Comparison of ENCODE assay signal across 2 fruit fly cellular contexts in the genomic region with DNA sequence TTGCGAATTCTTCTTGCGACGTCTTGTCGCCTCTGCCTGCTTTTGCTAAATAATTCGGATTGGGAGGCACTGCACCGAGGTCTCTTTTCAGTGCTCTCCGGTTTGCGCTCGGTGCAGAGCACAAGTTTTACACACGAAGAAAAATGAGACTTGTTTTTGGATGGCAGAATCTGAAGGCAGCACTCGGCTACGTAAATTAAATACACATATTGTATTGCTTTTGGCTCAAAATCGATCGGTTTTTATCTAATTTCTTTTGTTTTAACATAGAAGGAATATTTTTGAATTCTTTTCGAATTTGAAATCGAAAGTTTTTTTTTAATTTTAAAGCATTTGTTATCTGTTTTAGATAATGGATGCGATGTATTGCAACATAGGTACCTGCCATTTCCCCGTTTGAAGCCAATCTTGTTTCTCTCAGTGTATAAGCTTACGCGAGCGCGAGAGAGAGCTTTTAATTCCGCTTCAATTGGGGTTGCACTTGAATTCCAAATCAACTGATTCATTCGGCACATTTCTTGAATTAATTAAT.
TF ChIP-seq lines count a peak whose summit lies in the region.

A gene (minus strand): TSS at position 51 of the 532 bp plus-strand sequence.

TF ChIP-seq in whole organism, embryonic, 481 proteins besides CTCF, POLR2A, EP300 and RAD21 (continued from another document and continues in another):
- TF ChIP-seq lmd (GFP tag; IDR thresholded peaks at IDR 0.05; lab: Robert Waterston, UW): peak; percentile 51
- TF ChIP-seq ranshi (GFP tag; IDR thresholded peaks at IDR 0.05; lab: Robert Waterston, UW): peak; percentile 34; the same call in 1 of the 2 replicates
- peak; percentile 37 for TF ChIP-seq Mes4 (GFP tag; optimal IDR thresholded peaks at IDR 0.05; lab: Kevin White, UChicago)
- no peak for TF ChIP-seq CG10543 (GFP tag; optimal IDR thresholded peaks at IDR 0.05; lab: Kevin White, UChicago)
- no peak for TF ChIP-seq CG2129 (GFP tag; IDR thresholded peaks at IDR 0.05; lab: Robert Waterston, UW; ENCODE audit: partially characterized antibody)
- 0 out of 2 replicates have a peak, but pooled peaks have one; percentile 25 for TF ChIP-seq CG32772 (GFP tag; IDR thresholded peaks at IDR 0.05; lab: Robert Waterston, UW)
- TF ChIP-seq so (GFP tag; IDR thresholded peaks at IDR 0.05; lab: Robert Waterston, UW): peak; percentile 51; the same call in 1 of the 3 replicates
- no peak for TF ChIP-seq tio (GFP tag; optimal IDR thresholded peaks at IDR 0.05; lab: Kevin White, UChicago)
- peak; percentile 82 for TF ChIP-seq lbe (GFP tag; optimal IDR thresholded peaks at IDR 0.05; lab: Kevin White, UChicago)
- TF ChIP-seq pho (GFP tag; optimal IDR thresholded peaks at IDR 0.05; lab: Kevin White, UChicago): no peak
- TF ChIP-seq Side (GFP tag; optimal IDR thresholded peaks at IDR 0.05; lab: Kevin White, UChicago): peak; percentile 21
- peak; percentile 39 for TF ChIP-seq Nf-YC (tag; optimal IDR thresholded peaks at IDR 0.05; lab: Kevin White, UChicago)
- TF ChIP-seq Kr (GFP tag; optimal IDR thresholded peaks at IDR 0.05; lab: Kevin White, UChicago): no peak
- TF ChIP-seq ase (GFP tag; IDR thresholded peaks at IDR 0.05; lab: Robert Waterston, UW): no peak
- no peak for TF ChIP-seq CG3726 (GFP tag; IDR thresholded peaks at IDR 0.05; lab: Robert Waterston, UW)
- peak; percentile 61 for TF ChIP-seq CG10979 (tag; optimal IDR thresholded peaks at IDR 0.05; lab: Kevin White, UChicago)
- peak; percentile 69 for TF ChIP-seq Ptx1 (GFP tag; IDR thresholded peaks at IDR 0.05; lab: Robert Waterston, UW)
- TF ChIP-seq repo (GFP tag; optimal IDR thresholded peaks at IDR 0.05; lab: Kevin White, UChicago): peak; percentile 58
- no peak for TF ChIP-seq CG12219 (GFP tag; optimal IDR thresholded peaks at IDR 0.05; lab: Kevin White, UChicago)
- no peak for TF ChIP-seq Bgb (GFP tag; IDR thresholded peaks at IDR 0.05; lab: Robert Waterston, UW; ENCODE audit: partially characterized antibody)
- peak; percentile 21; the same call in 1 of the 2 replicates for TF ChIP-seq MBD-R2 (GFP tag; IDR thresholded peaks at IDR 0.05; lab: Robert Waterston, UW)
- TF ChIP-seq CG7271 (tag; optimal IDR thresholded peaks at IDR 0.05; lab: Kevin White, UChicago): no peak
- TF ChIP-seq gro (GFP tag; optimal IDR thresholded peaks at IDR 0.05; lab: Kevin White, UChicago): no peak
- no peak for TF ChIP-seq cad (GFP tag; optimal IDR thresholded peaks at IDR 0.05; lab: Kevin White, UChicago)
- TF ChIP-seq luna (GFP tag; optimal IDR thresholded peaks at IDR 0.05; lab: Kevin White, UChicago): no peak
- TF ChIP-seq Lpt (GFP tag; optimal IDR thresholded peaks at IDR 0.05; lab: Kevin White, UChicago): no peak
- TF ChIP-seq CG2120 (GFP tag; optimal IDR thresholded peaks at IDR 0.05; lab: Kevin White, UChicago): peak; percentile 40
- peak; percentile 68 for TF ChIP-seq CG18262 (tag; optimal IDR thresholded peaks at IDR 0.05; lab: Kevin White, UChicago)
- TF ChIP-seq CG10321 (GFP tag; IDR thresholded peaks at IDR 0.05; lab: Robert Waterston, UW): no peak
- no peak for TF ChIP-seq klu (GFP tag; IDR thresholded peaks at IDR 0.05; lab: Robert Waterston, UW)
- TF ChIP-seq CG18476 (GFP tag; optimal IDR thresholded peaks at IDR 0.05; lab: Kevin White, UChicago): peak; percentile 52
- no peak for TF ChIP-seq run (tag; optimal IDR thresholded peaks at IDR 0.05; lab: Kevin White, UChicago)
- TF ChIP-seq PHDP (tag; optimal IDR thresholded peaks at IDR 0.05; lab: Kevin White, UChicago): peak; percentile 36
- TF ChIP-seq Dref (GFP tag; IDR thresholded peaks at IDR 0.05; lab: Robert Waterston, UW): no peak
- TF ChIP-seq CG17385 (GFP tag; optimal IDR thresholded peaks at IDR 0.05; lab: Kevin White, UChicago): peak; percentile 39
- TF ChIP-seq CG14965 (GFP tag; optimal IDR thresholded peaks at IDR 0.05; lab: Kevin White, UChicago; ENCODE audit: borderline replicate concordance): no peak
- TF ChIP-seq CG32532 (GFP tag; IDR thresholded peaks at IDR 0.05; lab: Robert Waterston, UW): no peak; the same call in 1 of the 2 replicates
- TF ChIP-seq sqz (GFP tag; optimal IDR thresholded peaks at IDR 0.05; lab: Kevin White, UChicago): no peak
- TF ChIP-seq hbn (GFP tag; IDR thresholded peaks at IDR 0.05; lab: Robert Waterston, UW; ENCODE audit: partially characterized antibody): no peak
- peak; percentile 4 for TF ChIP-seq sug (tag; optimal IDR thresholded peaks at IDR 0.05; lab: Kevin White, UChicago)
- peak; percentile 63 for TF ChIP-seq Asciz (GFP tag; optimal IDR thresholded peaks at IDR 0.05; lab: Kevin White, UChicago)
- no peak for TF ChIP-seq CG18011 (GFP tag; optimal IDR thresholded peaks at IDR 0.05; lab: Kevin White, UChicago)
- peak; percentile 29 for TF ChIP-seq unpg (GFP tag; optimal IDR thresholded peaks at IDR 0.05; lab: Kevin White, UChicago)
- no peak for TF ChIP-seq wdn (GFP tag; IDR thresholded peaks at IDR 0.05; lab: Robert Waterston, UW)
- peak; percentile 58 for TF ChIP-seq cwo (GFP tag; optimal IDR thresholded peaks at IDR 0.05; lab: Kevin White, UChicago)
- TF ChIP-seq CG31365 (tag; optimal IDR thresholded peaks at IDR 0.05; lab: Kevin White, UChicago): no peak
- no peak for TF ChIP-seq CG4707 (GFP tag; optimal IDR thresholded peaks at IDR 0.05; lab: Kevin White, UChicago)
- TF ChIP-seq Atf-2 (GFP tag; optimal IDR thresholded peaks at IDR 0.05; lab: Kevin White, UChicago): peak; percentile 5
- TF ChIP-seq CG8924 (tag; optimal IDR thresholded peaks at IDR 0.05; lab: Kevin White, UChicago): peak; percentile 49
- no peak for TF ChIP-seq wek (GFP tag; optimal IDR thresholded peaks at IDR 0.05; lab: Kevin White, UChicago)
- no peak for TF ChIP-seq Neu2 (GFP tag; optimal IDR thresholded peaks at IDR 0.05; lab: Kevin White, UChicago; ENCODE audit: borderline replicate concordance)
- peak; percentile 17 for TF ChIP-seq org-1 (GFP tag; optimal IDR thresholded peaks at IDR 0.05; lab: Kevin White, UChicago)
- peak; percentile 67 for TF ChIP-seq nmo (GFP tag; optimal IDR thresholded peaks at IDR 0.05; lab: Kevin White, UChicago)
- peak; percentile 37 for TF ChIP-seq NfI (GFP tag; optimal IDR thresholded peaks at IDR 0.05; lab: Kevin White, UChicago)
- TF ChIP-seq Poxn (GFP tag; IDR thresholded peaks at IDR 0.05; lab: Robert Waterston, UW): no peak
- no peak for TF ChIP-seq CG7928 (GFP tag; optimal IDR thresholded peaks at IDR 0.05; lab: Kevin White, UChicago)
- peak; percentile 50 for TF ChIP-seq CG13775 (GFP tag; optimal IDR thresholded peaks at IDR 0.05; lab: Kevin White, UChicago)
- TF ChIP-seq gsb (GFP tag; IDR thresholded peaks at IDR 0.05; lab: Robert Waterston, UW): no peak
- peak; percentile 14 for TF ChIP-seq tup (GFP tag; optimal IDR thresholded peaks at IDR 0.05; lab: Kevin White, UChicago)
- TF ChIP-seq CG10959 (GFP tag; IDR thresholded peaks at IDR 0.05; lab: Robert Waterston, UW): no peak
- TF ChIP-seq salm (tag; optimal IDR thresholded peaks at IDR 0.05; lab: Kevin White, UChicago): peak; percentile 5
- TF ChIP-seq BtbVII (GFP tag; optimal IDR thresholded peaks at IDR 0.05; lab: Kevin White, UChicago): peak; percentile 46
- TF ChIP-seq CG10654 (GFP tag; optimal IDR thresholded peaks at IDR 0.05; lab: Kevin White, UChicago): peak; percentile 56

TF ChIP-seq in whole organism, prepupa, 60 proteins besides CTCF, POLR2A, EP300 and RAD21 (continued from another document):
- TF ChIP-seq CG11762 (GFP tag; optimal IDR thresholded peaks at IDR 0.05; lab: Kevin White, UChicago; ENCODE audit: insufficient read depth) (peak; percentile 94), Eip93F (GFP tag; optimal IDR thresholded peaks at IDR 0.05; lab: Kevin White, UChicago) (peak; percentile 81), OdsH (GFP tag; optimal IDR thresholded peaks at IDR 0.05; lab: Kevin White, UChicago) (peak; percentile 96), Hr39 (GFP tag; optimal IDR thresholded peaks at IDR 0.05; lab: Kevin White, UChicago) (peak; percentile 94), CG6792 (GFP tag; optimal IDR thresholded peaks at IDR 0.05; lab: Kevin White, UChicago) (peak; percentile 97), lz (GFP tag; optimal IDR thresholded peaks at IDR 0.05; lab: Kevin White, UChicago) (peak; percentile 96), vri (GFP tag; optimal IDR thresholded peaks at IDR 0.05; lab: Kevin White, UChicago) (peak; percentile 87), esn (GFP tag; optimal IDR thresholded peaks at IDR 0.05; lab: Kevin White, UChicago) (peak; percentile 96), fd59A (GFP tag; optimal IDR thresholded peaks at IDR 0.05; lab: Kevin White, UChicago) (peak; percentile 91), Gug (GFP tag; IDR thresholded peaks at IDR 0.05; lab: Robert Waterston, UW) (peak; percentile 90), CG10631 (GFP tag; optimal IDR thresholded peaks at IDR 0.05; lab: Kevin White, UChicago) (peak; percentile 93)
TF ChIP-seq in whole organism, prepupa: peak in this region for 59.
